Fruit fly (Drosophila melanogaster) whole organism: Measurements from ENCODE around the gene pkm.
A peak's percentile ranks its signal among the peaks of the same experiment; 100 is the strongest.

ENCODE experiments used
- CG8478 ChIP-seq: fragments of >200 bp; optimal IDR thresholded peaks from 2 replicates; lab custom pipeline; 2018; ENCODE audit warnings: inconsistent platforms
- Dll ChIP-seq: fragments of >200 bp; optimal IDR thresholded peaks from 2 replicates; lab custom pipeline; 2017
- EcR ChIP-seq, 2 experiments: fragments of >200 bp; optimal IDR thresholded peaks; 2 replicates each; lab custom pipeline; 2017; ENCODE audit warnings: missing biosample characterization in 2 of 2, missing genetic modification characterization in 2 of 2, missing genetic modification reagents in 2 of 2
- pan ChIP-seq: fragments of >200 bp; optimal IDR thresholded peaks from 2 replicates; lab custom pipeline; 2017
- psq ChIP-seq: fragments of >200 bp; optimal IDR thresholded peaks from 2 replicates; lab custom pipeline; 2017
- usp ChIP-seq: fragments of >200 bp; optimal IDR thresholded peaks from 2 replicates; lab custom pipeline; 2017; ENCODE audit warnings: missing biosample characterization, missing genetic modification characterization, mixed read lengths

Gene pkm

dm6 chrX:11544110-11544950, 39.6 kb downstream of the pkm start:
- no peak for TF ChIP-seq CG8478 (lab: Kevin White, UChicago)
- peak in 1 of 2 experiments; percentile 92 for TF ChIP-seq EcR (GFP tag; optimal IDR thresholded peaks at IDR 0.05; lab: Kevin White, UChicago)

- no peak for TF ChIP-seq EcR (GFP tag; optimal IDR thresholded peaks at IDR 0.05; lab: Kevin White, UChicago)
- no peak for TF ChIP-seq Dll (lab: Kevin White, UChicago)
- TF ChIP-seq usp (GFP tag; lab: Kevin White, UChicago), result no peak
- TF ChIP-seq psq (lab: Kevin White, UChicago), result no peak
- no peak for TF ChIP-seq CG8478 (lab: Kevin White, UChicago)
- TF ChIP-seq pan (lab: Kevin White, UChicago), result no peak
Measured at dm6 chrX:11543318-11543717, 40.7 kb downstream of the pkm start.

- TF ChIP-seq pan (lab: Kevin White, UChicago) (no peak), Dll (lab: Kevin White, UChicago) (no peak), usp (GFP tag; lab: Kevin White, UChicago) (no peak), CG8478 (lab: Kevin White, UChicago) (no peak), EcR (GFP tag; optimal IDR thresholded peaks at IDR 0.05; lab: Kevin White, UChicago) (no peak), psq (lab: Kevin White, UChicago) (no peak)
Measured at dm6 chrX:11542502-11542901, 41.5 kb downstream of the pkm start.
